Fruit fly (Drosophila melanogaster) whole organism, embryonic: ENCODE data around the gene CG13131.

Experiments
- Ada2b ChIP-seq: fragments of 200-800 bp; sonication (Bioruptor generic); IDR thresholded peaks from 2 replicates; pipeline ENCODE4 v1.3.6; 2022; ENCODE audit warnings: missing biosample characterization, missing genetic modification characterization
- Adf1 ChIP-seq: fragments of 200-800 bp; sonication (Bioruptor generic); IDR thresholded peaks from 2 replicates; pipeline ENCODE4 v1.3.6; 2022; ENCODE audit warnings: missing biosample characterization, missing genetic modification characterization
- CG10209 ChIP-seq: fragments of 200-800 bp; sonication (Bioruptor generic); optimal IDR thresholded peaks from 3 replicates; lab custom pipeline; 2017; ENCODE audit warnings: missing biosample characterization, mild to moderate bottlenecking, missing genetic modification characterization, missing genetic modification reagents
- CG10654 ChIP-seq: fragments of 200-800 bp; sonication (Bioruptor generic); optimal IDR thresholded peaks from 2 replicates; lab custom pipeline; 2016; ENCODE audit warnings: missing biosample characterization, missing genetic modification characterization
- CG10959 ChIP-seq: fragments of 200-800 bp; sonication (Bioruptor generic); IDR thresholded peaks from 2 replicates; pipeline ENCODE4 v1.3.6; 2022; ENCODE audit warnings: missing biosample characterization, missing genetic modification characterization
- CG10979 ChIP-seq: fragments of 200-800 bp; sonication (Bioruptor generic); optimal IDR thresholded peaks from 2 replicates; lab custom pipeline; 2018; ENCODE audit warnings: missing biosample characterization, mild to moderate bottlenecking, missing genetic modification characterization, moderate library complexity
- CG11093 ChIP-seq: fragments of 200-800 bp; sonication (Bioruptor generic); IDR thresholded peaks from 3 replicates; pipeline ENCODE4 v1.3.6; 2022; ENCODE audit warnings: missing biosample characterization, missing genetic modification characterization
- CG12071 ChIP-seq: fragments of 200-800 bp; sonication (Bioruptor generic); optimal IDR thresholded peaks from 3 replicates; lab custom pipeline; 2018; ENCODE audit warnings: missing biosample characterization, mild to moderate bottlenecking, missing genetic modification characterization
- CG1233 ChIP-seq: fragments of 200-800 bp; sonication (Bioruptor generic); optimal IDR thresholded peaks from 4 replicates; lab custom pipeline; 2018; ENCODE audit warnings: missing biosample characterization, mild to moderate bottlenecking, missing genetic modification characterization
- CG13296 ChIP-seq: fragments of 200-800 bp; sonication (Bioruptor generic); optimal IDR thresholded peaks from 3 replicates; lab custom pipeline; 2018; ENCODE audit warnings: missing biosample characterization, mild to moderate bottlenecking, missing genetic modification characterization
- CG14014 ChIP-seq: fragments of 200-800 bp; sonication (Bioruptor generic); IDR thresholded peaks from 2 replicates; pipeline ENCODE4 v1.3.6; 2022; ENCODE audit warnings: missing biosample characterization, missing genetic modification characterization
- CG15514 ChIP-seq: fragments of 200-800 bp; sonication (Bioruptor generic); optimal IDR thresholded peaks from 3 replicates; lab custom pipeline; 2017; ENCODE audit warnings: missing biosample characterization, missing genetic modification characterization, mild to moderate bottlenecking, moderate library complexity, missing genetic modification reagents
- CG18262 ChIP-seq: fragments of 200-800 bp; optimal IDR thresholded peaks from 3 replicates; lab custom pipeline; 2019; ENCODE audit warnings: missing biosample characterization, mild to moderate bottlenecking, missing genetic modification characterization, moderate library complexity
- CG18619 ChIP-seq: fragments of 200-800 bp; sonication (Bioruptor generic); optimal IDR thresholded peaks from 3 replicates; lab custom pipeline; 2017; ENCODE audit warnings: missing biosample characterization, mild to moderate bottlenecking, missing genetic modification characterization
- CG2875 ChIP-seq: fragments of 200-800 bp; sonication (Bioruptor generic); optimal IDR thresholded peaks from 2 replicates; lab custom pipeline; 2017; ENCODE audit warnings: missing biosample characterization, mild to moderate bottlenecking, missing genetic modification characterization, missing genetic modification reagents
- CG3163 ChIP-seq: fragments of 200-800 bp; sonication (Bioruptor generic); optimal IDR thresholded peaks from 3 replicates; lab custom pipeline; 2016; ENCODE audit warnings: missing biosample characterization, missing genetic modification characterization
- CG34224 ChIP-seq: fragments of 200-800 bp; sonication (Bioruptor generic); IDR thresholded peaks from 3 replicates; pipeline ENCODE4 v1.3.6; 2022; ENCODE audit warnings: missing biosample characterization, missing genetic modification characterization; ENCODE audit not compliant: partially characterized antibody
- CG34376 ChIP-seq: fragments of 200-800 bp; sonication (Bioruptor generic); optimal IDR thresholded peaks from 2 replicates; lab custom pipeline; 2018; ENCODE audit warnings: missing biosample characterization, mild to moderate bottlenecking, missing genetic modification characterization
- CG34422 ChIP-seq: fragments of 200-800 bp; sonication (Bioruptor generic); IDR thresholded peaks from 3 replicates; pipeline ENCODE4 v1.3.6; 2022; ENCODE audit warnings: missing biosample characterization, missing genetic modification characterization
- CG4404 ChIP-seq: fragments of 200-800 bp; sonication (Bioruptor generic); IDR thresholded peaks from 2 replicates; pipeline ENCODE4 v1.3.6; 2022; ENCODE audit warnings: missing biosample characterization, missing genetic modification characterization
- CG7928 ChIP-seq: fragments of 200-800 bp; sonication (Bioruptor generic); optimal IDR thresholded peaks from 2 replicates; lab custom pipeline; 2017; ENCODE audit warnings: missing biosample characterization, mild to moderate bottlenecking, missing genetic modification characterization
- CG7963 ChIP-seq: fragments of 200-800 bp; sonication (Bioruptor generic); IDR thresholded peaks from 3 replicates; pipeline ENCODE4 v1.3.6; 2022; ENCODE audit warnings: missing biosample characterization, missing genetic modification characterization; ENCODE audit not compliant: partially characterized antibody
- CG8290 ChIP-seq, 3 experiments: fragments of 200-800 bp; sonication (Bioruptor generic); optimal IDR thresholded peaks; 2 replicates each; lab custom pipeline; 2016 to 2019; ENCODE audit warnings: missing biosample characterization in 3 of 3, missing genetic modification characterization in 3 of 3, mild to moderate bottlenecking in 2 of 3, moderate library complexity in 1 of 3
- CG8944 ChIP-seq: fragments of 200-800 bp; sonication (Bioruptor generic); optimal IDR thresholded peaks from 3 replicates; lab custom pipeline; 2016; ENCODE audit warnings: missing biosample characterization, missing genetic modification characterization
- CG9932 ChIP-seq: fragments of 200-800 bp; sonication (Bioruptor generic); IDR thresholded peaks from 2 replicates; pipeline ENCODE4 v1.3.6; 2022; ENCODE audit warnings: missing biosample characterization, missing genetic modification characterization
- Dek ChIP-seq: fragments of 200-800 bp; sonication (Bioruptor generic); optimal IDR thresholded peaks from 3 replicates; lab custom pipeline; 2019; ENCODE audit warnings: missing biosample characterization, mild to moderate bottlenecking, missing genetic modification characterization, moderate library complexity
- Drgx ChIP-seq: fragments of 200-800 bp; sonication (Bioruptor generic); IDR thresholded peaks from 2 replicates; pipeline ENCODE4 v1.3.6; 2022; ENCODE audit warnings: missing biosample characterization, missing genetic modification characterization
- HHEX ChIP-seq: fragments of 200-800 bp; sonication (Bioruptor generic); optimal IDR thresholded peaks from 3 replicates; lab custom pipeline; 2017; ENCODE audit warnings: missing biosample characterization, mild to moderate bottlenecking, missing genetic modification characterization, missing genetic modification reagents
- Lhr ChIP-seq: fragments of 200-800 bp; sonication (Bioruptor generic); optimal IDR thresholded peaks from 3 replicates; lab custom pipeline; 2017; ENCODE audit warnings: mild to moderate bottlenecking, missing biosample characterization, missing genetic modification reagents, missing genetic modification characterization
- Max ChIP-seq: fragments of 200-800 bp; sonication (Bioruptor generic); optimal IDR thresholded peaks from 2 replicates; lab custom pipeline; 2016; ENCODE audit warnings: missing biosample characterization, mild to moderate bottlenecking, missing genetic modification characterization
- Side ChIP-seq: fragments of 200-800 bp; sonication (Bioruptor generic); optimal IDR thresholded peaks from 2 replicates; lab custom pipeline; 2016; ENCODE audit warnings: missing biosample characterization, missing genetic modification characterization
- Sry-β ChIP-seq: fragments of 200-800 bp; sonication (Bioruptor generic); optimal IDR thresholded peaks from 2 replicates; lab custom pipeline; 2018; ENCODE audit warnings: missing biosample characterization, mild to moderate bottlenecking, missing genetic modification characterization, moderate library complexity
- TFAM ChIP-seq: fragments of 200-800 bp; sonication (Bioruptor generic); optimal IDR thresholded peaks from 2 replicates; lab custom pipeline; 2017; ENCODE audit warnings: missing biosample characterization, missing genetic modification characterization, inconsistent platforms
- Xrp1 ChIP-seq: fragments of 200-800 bp; sonication (Bioruptor generic); IDR thresholded peaks from 2 replicates; pipeline ENCODE4 v1.3.6; 2022; ENCODE audit warnings: missing biosample characterization, missing genetic modification characterization
- abd-A ChIP-seq: fragments of 200-800 bp; sonication (Bioruptor generic); optimal IDR thresholded peaks from 3 replicates; lab custom pipeline; 2019; ENCODE audit warnings: missing biosample characterization, mild to moderate bottlenecking, missing genetic modification characterization, moderate library complexity
- az2 ChIP-seq: fragments of 200-800 bp; sonication (Bioruptor generic); optimal IDR thresholded peaks from 3 replicates; lab custom pipeline; 2016; ENCODE audit warnings: missing biosample characterization, missing genetic modification characterization
- bigmax ChIP-seq: fragments of 200-800 bp; sonication (Bioruptor generic); optimal IDR thresholded peaks from 2 replicates; lab custom pipeline; 2018; ENCODE audit warnings: missing biosample characterization, mild to moderate bottlenecking, missing genetic modification characterization
- bsh ChIP-seq, 2 experiments: fragments of 200-800 bp; sonication (Bioruptor generic); optimal IDR thresholded peaks; 2 replicates each; lab custom pipeline; 2017 to 2018; ENCODE audit warnings: mild to moderate bottlenecking in 2 of 2, missing biosample characterization in 2 of 2, missing genetic modification characterization in 2 of 2, moderate library complexity in 1 of 2
- exex ChIP-seq: fragments of 200-800 bp; sonication (Bioruptor generic); optimal IDR thresholded peaks from 4 replicates; lab custom pipeline; 2018; ENCODE audit warnings: missing biosample characterization, mild to moderate bottlenecking, missing genetic modification characterization, moderate library complexity
- fd3F ChIP-seq: fragments of 200-800 bp; sonication (Bioruptor generic); optimal IDR thresholded peaks from 2 replicates; lab custom pipeline; 2018; ENCODE audit warnings: missing biosample characterization, mild to moderate bottlenecking, missing genetic modification characterization, moderate library complexity
- fd64A ChIP-seq: fragments of 200-800 bp; sonication (Bioruptor generic); optimal IDR thresholded peaks from 3 replicates; lab custom pipeline; 2018; ENCODE audit warnings: missing biosample characterization, mild to moderate bottlenecking, missing genetic modification characterization
- grau ChIP-seq: fragments of 200-800 bp; optimal IDR thresholded peaks from 3 replicates; lab custom pipeline; 2019; ENCODE audit warnings: missing biosample characterization, mild to moderate bottlenecking, missing genetic modification characterization, moderate library complexity
- nerfin-2 ChIP-seq: fragments of 200-800 bp; sonication (Bioruptor generic); IDR thresholded peaks from 2 replicates; pipeline ENCODE4 v1.3.6; 2022; ENCODE audit warnings: missing biosample characterization, missing genetic modification characterization; ENCODE audit not compliant: partially characterized antibody
- oc ChIP-seq: fragments of 200-800 bp; sonication (Bioruptor generic); optimal IDR thresholded peaks from 2 replicates; lab custom pipeline; 2018; ENCODE audit warnings: missing biosample characterization, mild to moderate bottlenecking, missing genetic modification characterization, moderate library complexity
- run ChIP-seq: fragments of 200-800 bp; sonication (Bioruptor generic); optimal IDR thresholded peaks from 3 replicates; lab custom pipeline; 2018; ENCODE audit warnings: missing biosample characterization, mild to moderate bottlenecking, missing genetic modification characterization
- sim ChIP-seq: fragments of 200-800 bp; sonication (Bioruptor generic); IDR thresholded peaks from 2 replicates; pipeline ENCODE4 v1.3.6; 2022; ENCODE audit warnings: missing biosample characterization, missing genetic modification characterization
- tin ChIP-seq: fragments of 200-800 bp; sonication (Bioruptor generic); optimal IDR thresholded peaks from 3 replicates; lab custom pipeline; 2016; ENCODE audit warnings: missing biosample characterization, missing genetic modification characterization
- vvl ChIP-seq: fragments of 200-800 bp; sonication (Bioruptor generic); IDR thresholded peaks from 2 replicates; pipeline ENCODE4 v1.3.6; 2022; ENCODE audit warnings: missing biosample characterization, missing genetic modification characterization
- zfh1 ChIP-seq: fragments of 200-800 bp; sonication (Bioruptor generic); IDR thresholded peaks from 3 replicates; pipeline ENCODE4 v1.3.6; 2022; ENCODE audit warnings: missing biosample characterization, missing genetic modification characterization

CG13131 gene

DNA sequence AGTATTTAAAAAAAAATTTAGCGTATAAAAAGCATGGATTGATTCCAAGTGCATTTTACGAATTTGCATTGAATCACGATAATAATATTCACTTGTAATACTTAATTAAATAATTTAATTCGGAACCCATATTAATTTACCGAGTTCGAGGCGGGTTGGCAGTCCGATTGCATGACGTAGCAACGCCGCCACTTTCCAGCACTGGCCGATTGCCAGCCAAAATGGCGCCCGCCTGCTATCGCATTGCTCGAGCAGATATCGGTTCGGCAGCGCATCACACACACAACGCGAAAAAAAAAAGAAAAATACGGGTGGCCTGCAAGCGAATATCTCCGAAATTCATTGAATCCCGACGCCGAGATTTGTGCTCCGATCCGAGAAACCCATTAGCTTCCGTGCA, 13.7 kb downstream of the CG13131 start, which contains the start of gene Ndf (continued):
- no peak for TF ChIP-seq TFAM
- TF ChIP-seq grau (tag; lab: Kevin White, UChicago): peak; percentile 62
- TF ChIP-seq CG8944 (GFP tag; lab: Kevin White, UChicago): peak; percentile 38
- peak; percentile 61 for TF ChIP-seq CG13296 (GFP tag; lab: Kevin White, UChicago)
- peak; percentile 46 for TF ChIP-seq CG18619 (GFP tag; lab: Kevin White, UChicago)
- peak; percentile 65 for TF ChIP-seq Lhr (GFP tag; lab: Kevin White, UChicago)
- peak; percentile 37 for TF ChIP-seq Side (GFP tag; lab: Kevin White, UChicago)
- 0 out of 3 replicates have a peak, but pooled peaks have one; percentile 32 for TF ChIP-seq CG11093
- peak; percentile 4 for TF ChIP-seq oc
- peak in 1 of 2 experiments; percentile 33 for TF ChIP-seq bsh (GFP tag; optimal IDR thresholded peaks at IDR 0.05; lab: Kevin White, UChicago)
- TF ChIP-seq CG2875 (GFP tag; lab: Kevin White, UChicago): peak; percentile 23
- peak; percentile 50 for TF ChIP-seq az2 (GFP tag; lab: Kevin White, UChicago)
- TF ChIP-seq abd-A (tag; lab: Kevin White, UChicago): no peak
- TF ChIP-seq Ada2b (GFP tag; lab: Robert Waterston, UW): peak; percentile 42; the same call in 1 of the 2 replicates
- peak; percentile 46 for TF ChIP-seq CG10979 (tag; lab: Kevin White, UChicago)
- TF ChIP-seq Dek (tag; lab: Kevin White, UChicago): peak; percentile 53
- peak; percentile 69 for TF ChIP-seq Max (GFP tag; lab: Kevin White, UChicago)
- peak; percentile 27 for TF ChIP-seq HHEX
- peak; percentile 78 for TF ChIP-seq Xrp1 (GFP tag; lab: Robert Waterston, UW)
- no peak for TF ChIP-seq sim (GFP tag; lab: Robert Waterston, UW)
- TF ChIP-seq CG34224 (GFP tag; lab: Robert Waterston, UW): peak; percentile 71
- TF ChIP-seq CG10959 (GFP tag; lab: Robert Waterston, UW): 0 out of 2 replicates have a peak, but pooled peaks have one; percentile 24
- TF ChIP-seq exex: peak; percentile 4
- no peak for TF ChIP-seq bigmax (GFP tag; lab: Kevin White, UChicago)
- TF ChIP-seq Sry-β: peak; percentile 18
- TF ChIP-seq CG10654 (GFP tag; lab: Kevin White, UChicago): peak; percentile 30
- TF ChIP-seq CG34376 (GFP tag; lab: Kevin White, UChicago): peak; percentile 55
- peak; percentile 80 for TF ChIP-seq zfh1 (GFP tag; lab: Robert Waterston, UW)
- 0 out of 2 replicates have a peak, but pooled peaks have one; percentile 29 for TF ChIP-seq CG4404 (GFP tag; lab: Robert Waterston, UW)
- peak; percentile 82 for TF ChIP-seq vvl (GFP tag; lab: Robert Waterston, UW)
- TF ChIP-seq CG10209 (GFP tag; lab: Kevin White, UChicago): peak; percentile 56
- no peak for TF ChIP-seq fd64A (GFP tag; lab: Kevin White, UChicago)
- no peak for TF ChIP-seq CG7928 (GFP tag; lab: Kevin White, UChicago)
- peak; percentile 78 for TF ChIP-seq CG34422 (GFP tag; lab: Robert Waterston, UW)
- peak; percentile 75 for TF ChIP-seq CG1233 (GFP tag; lab: Kevin White, UChicago)
- TF ChIP-seq CG8290 (GFP tag; optimal IDR thresholded peaks at IDR 0.05; lab: Kevin White, UChicago): peak; percentile 43
- peak; percentile 54 to 88 for TF ChIP-seq CG8290 (tag; optimal IDR thresholded peaks at IDR 0.05; lab: Kevin White, UChicago)
- peak; percentile 58; the same call in 1 of the 2 replicates for TF ChIP-seq Drgx (GFP tag; lab: Robert Waterston, UW)
- peak; percentile 15 for TF ChIP-seq Adf1 (GFP tag; lab: Robert Waterston, UW)
- peak; percentile 60; the same call in 2 of the 3 replicates for TF ChIP-seq CG7963 (GFP tag; lab: Robert Waterston, UW)
- TF ChIP-seq fd3F (GFP tag; lab: Kevin White, UChicago): peak; percentile 50
- peak; percentile 91 for TF ChIP-seq CG15514 (GFP tag; lab: Kevin White, UChicago)
- TF ChIP-seq CG14014 (GFP tag; lab: Robert Waterston, UW): peak; percentile 72
- TF ChIP-seq run: no peak
- TF ChIP-seq CG12071 (GFP tag; lab: Kevin White, UChicago): no peak
- TF ChIP-seq CG18262 (tag; lab: Kevin White, UChicago): peak; percentile 54
- peak; percentile 69 for TF ChIP-seq tin
- TF ChIP-seq CG3163 (GFP tag; lab: Kevin White, UChicago): no peak
- TF ChIP-seq CG9932 (GFP tag; lab: Robert Waterston, UW): peak; percentile 87
- peak; percentile 30; the same call in 1 of the 2 replicates for TF ChIP-seq nerfin-2
